Fruit fly (Drosophila melanogaster): ENCODE measurements around the gene Mpv17.

Gene Mpv17

dm6 chr4:1026806-1027431 is 2.2 kb downstream of the Mpv17 start, which contains the start of gene PlexA (continued):
- TF ChIP-seq yki (optimal IDR thresholded peaks at IDR 0.05), result no peak
- TF ChIP-seq Hr51 (GFP tag; optimal IDR thresholded peaks at IDR 0.05), result peak; percentile 18 to 84
- TF ChIP-seq CG8089 (GFP tag; optimal IDR thresholded peaks at IDR 0.05), result peak; percentile 70
- TF ChIP-seq nom (GFP tag; optimal IDR thresholded peaks at IDR 0.05), result no peak
- TF ChIP-seq CG2712 (tag; optimal IDR thresholded peaks at IDR 0.05), result peak; percentile 90
- peak; percentile 89 for TF ChIP-seq Xrp1 (GFP tag; IDR thresholded peaks at IDR 0.05)
- peak; percentile 85 for TF ChIP-seq twi (tag; optimal IDR thresholded peaks at IDR 0.05)
- TF ChIP-seq GATAe (GFP tag; conservative IDR thresholded peaks at IDR 0.05), result no peak; the same call in 1 of the 2 replicates
- TF ChIP-seq toy (GFP tag; IDR thresholded peaks at IDR 0.05), result peak; percentile 95; the same call in 1 of the 2 replicates
- TF ChIP-seq CG33213 (GFP tag; optimal IDR thresholded peaks at IDR 0.05), result peak; percentile 52
- TF ChIP-seq corto (GFP tag; optimal IDR thresholded peaks at IDR 0.05), result no peak
- TF ChIP-seq CG2129 (GFP tag; IDR thresholded peaks at IDR 0.05; ENCODE audit: partially characterized antibody), result peak; percentile 19; the same call in 1 of the 2 replicates
- TF ChIP-seq shn (GFP tag; optimal IDR thresholded peaks at IDR 0.05), result peak; percentile 50
- TF ChIP-seq Chrac-16 (GFP tag; optimal IDR thresholded peaks at IDR 0.05), result peak; percentile 89
- TF ChIP-seq Dip2 (GFP tag; IDR thresholded peaks at IDR 0.05), result no peak
- peak; percentile 94 for TF ChIP-seq sisA (GFP tag; IDR thresholded peaks at IDR 0.05)
- TF ChIP-seq ab (GFP tag; optimal IDR thresholded peaks at IDR 0.05), result peak; percentile 64
- peak; percentile 59 for TF ChIP-seq CG3407 (GFP tag; optimal IDR thresholded peaks at IDR 0.05)
- TF ChIP-seq Mes4 (GFP tag; optimal IDR thresholded peaks at IDR 0.05), result no peak
- TF ChIP-seq Poxn (GFP tag; IDR thresholded peaks at IDR 0.05), result no peak; the same call in 1 of the 2 replicates
- TF ChIP-seq dysf (GFP tag; IDR thresholded peaks at IDR 0.05), result peak; percentile 96
- peak; percentile 89 for TF ChIP-seq CG31224 (GFP tag; IDR thresholded peaks at IDR 0.05)
- TF ChIP-seq CG1832 (GFP tag; optimal IDR thresholded peaks at IDR 0.05), result no peak
- TF ChIP-seq sim (GFP tag; IDR thresholded peaks at IDR 0.05), result peak; percentile 67; the same call in 1 of the 2 replicates
- TF ChIP-seq CG17359 (tag; optimal IDR thresholded peaks at IDR 0.05), result peak; percentile 89
- TF ChIP-seq pnt (GFP tag; optimal IDR thresholded peaks at IDR 0.05), result peak; percentile 82
- TF ChIP-seq CG18476 (GFP tag; optimal IDR thresholded peaks at IDR 0.05), result peak; percentile 53
- no peak for TF ChIP-seq luna (GFP tag; optimal IDR thresholded peaks at IDR 0.05)
- TF ChIP-seq CG12219 (GFP tag; optimal IDR thresholded peaks at IDR 0.05), result peak; percentile 52
- TF ChIP-seq CG32767 (GFP tag; IDR thresholded peaks at IDR 0.05), result peak; percentile 91
- peak; percentile 94 for TF ChIP-seq Awh (GFP tag; IDR thresholded peaks at IDR 0.05)
- TF ChIP-seq CG9437 (GFP tag; optimal IDR thresholded peaks at IDR 0.05), result peak; percentile 80
- TF ChIP-seq zfh2 (GFP tag; optimal IDR thresholded peaks at IDR 0.05), result peak; percentile 74
- peak; percentile 71 to 90 for TF ChIP-seq dpn (GFP tag; optimal IDR thresholded peaks at IDR 0.05)
- TF ChIP-seq cato (GFP tag; optimal IDR thresholded peaks at IDR 0.05; ENCODE audit: borderline replicate concordance), result peak; percentile 86
- no peak for TF ChIP-seq pb (GFP tag; optimal IDR thresholded peaks at IDR 0.05)
- peak; percentile 69 for TF ChIP-seq Hsf (GFP tag; optimal IDR thresholded peaks at IDR 0.05)
- peak; percentile 89 for TF ChIP-seq ap (GFP tag; IDR thresholded peaks at IDR 0.05)
- no peak for TF ChIP-seq pita (GFP tag; optimal IDR thresholded peaks at IDR 0.05)
- TF ChIP-seq dan (GFP tag; IDR thresholded peaks at IDR 0.05), result no peak
- TF ChIP-seq CG10654 (GFP tag; optimal IDR thresholded peaks at IDR 0.05), result peak; percentile 89
- peak; percentile 78 for TF ChIP-seq pzg (GFP tag; optimal IDR thresholded peaks at IDR 0.05)
- TF ChIP-seq Optix (GFP tag; IDR thresholded peaks at IDR 0.05), result no peak; the same call in 2 of the 3 replicates
- peak; percentile 22 for TF ChIP-seq her (GFP tag; optimal IDR thresholded peaks at IDR 0.05)
- peak; percentile 90 for TF ChIP-seq CG13894 (tag; optimal IDR thresholded peaks at IDR 0.05)
- no peak; the same call in 1 of the 2 replicates for TF ChIP-seq CG6272 (GFP tag; IDR thresholded peaks at IDR 0.05)
- TF ChIP-seq Drgx (GFP tag; IDR thresholded peaks at IDR 0.05), result peak; percentile 73
- TF ChIP-seq CG17186 (GFP tag; optimal IDR thresholded peaks at IDR 0.05), result peak; percentile 39
- TF ChIP-seq Atf6 (GFP tag; IDR thresholded peaks at IDR 0.05), result peak; percentile 82
- TF ChIP-seq gsb (GFP tag; IDR thresholded peaks at IDR 0.05), result peak; percentile 80; the same call in 1 of the 2 replicates
- TF ChIP-seq peb (GFP tag; IDR thresholded peaks at IDR 0.05), result peak; percentile 83
